Fruit fly (Drosophila melanogaster): ENCODE results near the gene PNUTS.

dm6 chr2L:827516-828362 is 42.5 kb upstream of the PNUTS start:
- TF ChIP-seq psq (optimal IDR thresholded peaks at IDR 0.05) = no peak
- no peak for TF ChIP-seq ttk (optimal IDR thresholded peaks at IDR 0.05)
